Worm (Caenorhabditis elegans) whole organism, young adult: ENCODE results near the gene gpdh-2.
A peak's percentile ranks its signal among the peaks of the same experiment; 100 is the strongest.

Experiments used
- B0019.2 ChIP-seq: fragments of 200-800 bp; sonication (Bioruptor generic); conservative IDR thresholded peaks from 2 replicates; pipeline ENCODE4 v1.3.6; 2022; ENCODE audit warnings: missing genetic modification reagents, missing genetic modification characterization, missing compliant biosample characterization
- B0035.1 ChIP-seq: sonication (generic microtip); optimal IDR thresholded peaks from 2 replicates; lab custom pipeline; 2016; ENCODE audit warnings: missing genetic modification characterization, mild to moderate bottlenecking, missing compliant biosample characterization, missing genotype, missing genetic modification reagents
- B0336.3 ChIP-seq: fragments of 200-800 bp; sonication (Bioruptor generic); IDR thresholded peaks from 2 replicates; pipeline ENCODE4 v1.3.6; 2022; ENCODE audit warnings: missing genetic modification characterization, missing compliant biosample characterization
- C17E4.6 ChIP-seq: fragments of 200-800 bp; sonication (Bioruptor generic); IDR thresholded peaks from 2 replicates; pipeline ENCODE4 v1.3.6; 2022; ENCODE audit warnings: missing genetic modification reagents, missing genetic modification characterization, missing compliant biosample characterization
- K11D2.4 ChIP-seq: fragments of 200-800 bp; sonication (Bioruptor generic); IDR thresholded peaks from 2 replicates; pipeline ENCODE4 v1.3.6; 2022; ENCODE audit warnings: missing genetic modification reagents, missing genetic modification characterization, missing compliant biosample characterization
- K12H6.12 ChIP-seq: fragments of 200-800 bp; sonication (Bioruptor generic); optimal IDR thresholded peaks from 2 replicates; lab custom pipeline; 2018; ENCODE audit warnings: mild to moderate bottlenecking, missing genetic modification characterization, missing compliant biosample characterization
- T07F8.4 ChIP-seq: sonication (generic microtip); optimal IDR thresholded peaks from 2 replicates; lab custom pipeline; 2016; ENCODE audit warnings: mild to moderate bottlenecking, missing genetic modification characterization, moderate library complexity, missing compliant biosample characterization
- ama-1 ChIP-seq, 3 experiments: fragments of 150-350 bp in 1 of 3; sonication (generic microtip) in 2 of 3; optimal IDR thresholded peaks; 2 replicates each; lab custom pipeline; 2014 to 2018; ENCODE audit warnings: missing biosample characterization in 2 of 3, missing genetic modification characterization in 2 of 3, missing genetic modification reagents in 2 of 3
- bed-1 ChIP-seq: fragments of 200-800 bp; sonication (Bioruptor generic); IDR thresholded peaks from 2 replicates; pipeline ENCODE4 v1.3.6; 2022; ENCODE audit warnings: missing genetic modification reagents, missing genetic modification characterization, missing compliant biosample characterization
- cebp-1 ChIP-seq, 2 experiments: fragments of 200-800 bp in 1 of 2; sonication (Bioruptor generic) in 1 of 2; sonication (generic microtip) in 1 of 2; IDR thresholded peaks in 1 of 2; optimal IDR thresholded peaks in 1 of 2; 2 replicates each; pipeline versions ENCODE4 v1.3.6 to Lab custom; 2017 to 2022; ENCODE audit warnings: missing compliant biosample characterization in 2 of 2, missing genetic modification characterization in 2 of 2, mild to moderate bottlenecking in 1 of 2, missing genetic modification reagents in 1 of 2, moderate library complexity in 1 of 2
- cebp-2 ChIP-seq: fragments of 200-800 bp; sonication (Bioruptor generic); IDR thresholded peaks from 2 replicates; pipeline ENCODE4 v1.3.6; 2022; ENCODE audit warnings: missing genetic modification characterization, missing compliant biosample characterization
- ceh-100 ChIP-seq: fragments of 200-800 bp; sonication (Bioruptor generic); IDR thresholded peaks from 2 replicates; pipeline ENCODE4 v1.3.6; 2022; ENCODE audit warnings: missing genetic modification reagents, missing genetic modification characterization, missing compliant biosample characterization
- ceh-91 ChIP-seq: fragments of 200-800 bp; sonication (Bioruptor generic); IDR thresholded peaks from 2 replicates; pipeline ENCODE4 v1.3.6; 2022; ENCODE audit warnings: missing genetic modification reagents, missing genetic modification characterization, missing compliant biosample characterization
- chd-7 ChIP-seq: sonication (generic microtip); optimal IDR thresholded peaks from 2 replicates; lab custom pipeline; 2016; ENCODE audit warnings: mild to moderate bottlenecking, missing genetic modification characterization, moderate library complexity, missing compliant biosample characterization
- egl-44 ChIP-seq: fragments of 200-800 bp; sonication (Bioruptor generic); IDR thresholded peaks from 2 replicates; pipeline ENCODE4 v1.3.6; 2022; ENCODE audit warnings: missing genetic modification reagents, missing genetic modification characterization, missing compliant biosample characterization
- ekl-4 ChIP-seq: fragments of 200-800 bp; sonication (Bioruptor generic); IDR thresholded peaks from 2 replicates; pipeline ENCODE4 v1.3.6; 2022; ENCODE audit warnings: missing genetic modification reagents, missing genetic modification characterization, missing compliant biosample characterization
- ets-4 ChIP-seq: fragments of 200-800 bp; sonication (Bioruptor generic); optimal IDR thresholded peaks from 2 replicates; lab custom pipeline; 2018; ENCODE audit warnings: mild to moderate bottlenecking, missing genetic modification characterization, missing compliant biosample characterization
- gei-17 ChIP-seq: fragments of 200-800 bp; sonication (Bioruptor generic); optimal IDR thresholded peaks from 2 replicates; lab custom pipeline; 2018; ENCODE audit warnings: mild to moderate bottlenecking, missing genetic modification characterization, missing compliant biosample characterization
- hlh-26 ChIP-seq: fragments of 200-800 bp; sonication (Bioruptor generic); conservative IDR thresholded peaks from 2 replicates; pipeline ENCODE4 v1.3.6; 2022; ENCODE audit warnings: missing genetic modification reagents, missing genetic modification characterization, missing compliant biosample characterization
- hmg-1.2 ChIP-seq: fragments of 200-800 bp; sonication (Bioruptor generic); IDR thresholded peaks from 2 replicates; pipeline ENCODE4 v1.3.6; 2022; ENCODE audit warnings: missing genetic modification reagents, missing genetic modification characterization, missing compliant biosample characterization
- lag-1 ChIP-seq: fragments of 200-800 bp; sonication (Bioruptor generic); IDR thresholded peaks from 2 replicates; pipeline ENCODE4 v1.3.6; 2022; ENCODE audit warnings: missing genetic modification reagents, missing genetic modification characterization, missing compliant biosample characterization
- lir-1 ChIP-seq: fragments of 200-800 bp; sonication (Bioruptor generic); conservative IDR thresholded peaks from 2 replicates; pipeline ENCODE4 v1.3.6; 2022; ENCODE audit warnings: missing genetic modification reagents, missing genetic modification characterization, missing compliant biosample characterization
- lsy-27 ChIP-seq: sonication (generic microtip); optimal IDR thresholded peaks from 2 replicates; lab custom pipeline; 2017; ENCODE audit warnings: missing genetic modification characterization, mild to moderate bottlenecking, missing compliant biosample characterization, antibody characterized with exemption, missing genotype, borderline replicate concordance; ENCODE audit not compliant: insufficient read depth
- madf-3 ChIP-seq: fragments of 200-800 bp; sonication (Bioruptor generic); IDR thresholded peaks from 2 replicates; pipeline ENCODE4 v1.3.6; 2022; ENCODE audit warnings: missing genetic modification reagents, missing genetic modification characterization, missing compliant biosample characterization
- madf-6 ChIP-seq: fragments of 200-800 bp; sonication (Bioruptor generic); IDR thresholded peaks from 2 replicates; pipeline ENCODE4 v1.3.6; 2022; ENCODE audit warnings: missing genetic modification reagents, missing genetic modification characterization, missing compliant biosample characterization
- mcd-1 ChIP-seq: fragments of 200-800 bp; sonication (Bioruptor generic); IDR thresholded peaks from 2 replicates; pipeline ENCODE4 v1.3.6; 2022; ENCODE audit warnings: missing genetic modification reagents, missing genetic modification characterization, missing compliant biosample characterization
- nfya-1 ChIP-seq: sonication (generic microtip); optimal IDR thresholded peaks from 2 replicates; lab custom pipeline; 2017; ENCODE audit warnings: antibody characterized with exemption, missing compliant biosample characterization, missing genetic modification characterization, borderline replicate concordance; ENCODE audit not compliant: insufficient read depth
- nhr-27 ChIP-seq: fragments of 200-800 bp; sonication (Bioruptor generic); optimal IDR thresholded peaks from 2 replicates; lab custom pipeline; 2018; ENCODE audit warnings: mild to moderate bottlenecking, missing genetic modification characterization, moderate library complexity, missing compliant biosample characterization
- nhr-80 ChIP-seq: sonication (generic microtip); optimal IDR thresholded peaks from 2 replicates; lab custom pipeline; 2016; ENCODE audit warnings: missing genetic modification characterization, missing compliant biosample characterization
- nhr-90 ChIP-seq: sonication (generic microtip); optimal IDR thresholded peaks from 2 replicates; lab custom pipeline; 2016; ENCODE audit warnings: missing genotype, mild to moderate bottlenecking, missing genetic modification characterization, missing compliant biosample characterization
- sea-2 ChIP-seq: fragments of 200-800 bp; sonication (Bioruptor generic); IDR thresholded peaks from 2 replicates; pipeline ENCODE4 v1.3.6; 2022; ENCODE audit warnings: missing genetic modification characterization, missing compliant biosample characterization
- snpc-3.4 ChIP-seq: sonication (generic microtip); optimal IDR thresholded peaks from 2 replicates; lab custom pipeline; 2017; ENCODE audit warnings: missing genetic modification characterization, mild to moderate bottlenecking, missing compliant biosample characterization, antibody characterized with exemption, moderate library complexity, missing genotype, missing genetic modification reagents
- somi-1 ChIP-seq: fragments of 200-800 bp; sonication (Bioruptor generic); optimal IDR thresholded peaks from 2 replicates; lab custom pipeline; 2018; ENCODE audit warnings: mild to moderate bottlenecking, missing genetic modification characterization, missing compliant biosample characterization
- tbp1 ChIP-seq: fragments of 200-800 bp; sonication (Bioruptor generic); optimal IDR thresholded peaks from 2 replicates; lab custom pipeline; 2018; ENCODE audit warnings: mild to moderate bottlenecking, missing genetic modification characterization, missing compliant biosample characterization
- unc-62 ChIP-seq: fragments of 150-350 bp; optimal IDR thresholded peaks from 2 replicates; lab custom pipeline; 2014; ENCODE audit warnings: missing biosample characterization, missing genetic modification reagents, missing genetic modification characterization
- zfh-2 ChIP-seq: fragments of 200-800 bp; sonication (Bioruptor generic); conservative IDR thresholded peaks from 2 replicates; pipeline ENCODE4 v1.3.6; 2022; ENCODE audit warnings: missing genetic modification reagents, missing genetic modification characterization, missing compliant biosample characterization
- ztf-18 ChIP-seq: sonication (generic microtip); optimal IDR thresholded peaks from 2 replicates; lab custom pipeline; 2016; ENCODE audit warnings: missing genotype, mild to moderate bottlenecking, missing genetic modification characterization, missing compliant biosample characterization

The gpdh-2 gene

DNA sequence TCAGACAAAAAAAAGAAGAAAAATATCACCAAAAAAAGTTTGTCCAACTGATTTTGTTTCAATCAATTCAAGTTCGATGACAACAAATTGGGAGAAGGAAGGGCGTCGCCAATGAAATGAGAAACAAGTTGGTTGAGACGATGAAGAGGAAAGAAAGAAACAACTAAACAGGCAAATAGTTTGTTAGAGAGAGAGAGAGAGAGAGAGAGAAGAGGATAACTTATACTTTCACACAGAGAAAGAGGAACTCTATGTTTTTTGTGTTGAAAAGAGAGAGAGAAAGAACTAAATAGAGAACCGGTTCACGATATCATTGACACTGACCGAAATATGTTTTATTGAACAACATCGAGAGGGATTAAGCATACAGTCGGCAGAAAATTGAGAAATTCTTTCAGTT, 48.6 kb upstream of the gpdh-2 start:
- no peak for TF ChIP-seq lsy-27 (tag; lab: Kevin White, UChicago)
- TF ChIP-seq chd-7 (tag; lab: Kevin White, UChicago): no peak
- no peak for TF ChIP-seq zfh-2 (GFP tag; lab: Robert Waterston, UW)
- no peak for TF ChIP-seq ceh-91 (GFP tag; lab: Robert Waterston, UW)
- TF ChIP-seq nhr-90 (tag; lab: Kevin White, UChicago): no peak
- no peak for TF ChIP-seq K11D2.4 (GFP tag; lab: Robert Waterston, UW)
- no peak for TF ChIP-seq ama-1 (optimal IDR thresholded peaks at IDR 0.05; lab: Kevin White, UChicago)
- TF ChIP-seq ama-1 (GFP tag; optimal IDR thresholded peaks at IDR 0.05; lab: Kevin White, UChicago): no peak
- TF ChIP-seq hlh-26 (GFP tag; lab: Robert Waterston, UW): no peak
- no peak for TF ChIP-seq mcd-1
- TF ChIP-seq nhr-80 (tag; lab: Kevin White, UChicago): no peak
- no peak for TF ChIP-seq snpc-3.4 (tag; lab: Kevin White, UChicago)
- no peak for TF ChIP-seq madf-6 (GFP tag; lab: Robert Waterston, UW)
- no peak for TF ChIP-seq lag-1
- TF ChIP-seq sea-2: no peak

DNA sequence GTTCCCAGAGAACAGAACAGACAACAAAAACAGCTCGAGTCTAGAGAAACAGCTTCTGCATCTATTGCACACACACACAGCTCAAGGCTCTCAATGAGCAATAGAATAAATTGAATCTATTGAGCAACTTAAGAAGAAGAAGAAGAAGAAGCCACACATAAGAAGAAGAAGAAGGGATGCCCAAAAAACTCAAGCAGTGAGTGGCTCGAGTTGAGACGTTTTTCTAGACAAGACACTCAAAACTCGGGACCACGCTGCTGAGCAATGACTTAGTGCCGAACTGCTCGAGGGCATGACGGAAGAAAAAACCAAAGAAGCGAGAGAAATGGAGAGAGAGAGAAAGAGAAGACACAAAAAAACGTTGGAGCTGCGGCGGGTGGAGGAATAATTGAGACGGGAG, 46.3 kb upstream of the gpdh-2 start:
- no peak for TF ChIP-seq ets-4 (GFP tag; lab: Kevin White, UChicago)
- TF ChIP-seq zfh-2 (GFP tag; lab: Robert Waterston, UW): peak; percentile 80
- no peak for TF ChIP-seq ekl-4 (GFP tag; lab: Robert Waterston, UW)
- peak; percentile 0 for TF ChIP-seq somi-1 (GFP tag; lab: Kevin White, UChicago)
- TF ChIP-seq cebp-2 (GFP tag; lab: Robert Waterston, UW): no peak
- no peak for TF ChIP-seq C17E4.6 (GFP tag; lab: Robert Waterston, UW)
- no peak for TF ChIP-seq cebp-1 (GFP tag; IDR thresholded peaks at IDR 0.05; lab: Robert Waterston, UW)
- peak; percentile 30 for TF ChIP-seq cebp-1 (tag; optimal IDR thresholded peaks at IDR 0.05; lab: Kevin White, UChicago)
- no peak for TF ChIP-seq madf-3 (GFP tag; lab: Robert Waterston, UW)
- TF ChIP-seq egl-44 (GFP tag; lab: Robert Waterston, UW): no peak
- peak; percentile 19 for TF ChIP-seq nhr-80 (tag; lab: Kevin White, UChicago)
- no peak for TF ChIP-seq ztf-18 (tag; lab: Kevin White, UChicago)
- peak; percentile 34 for TF ChIP-seq K12H6.12 (tag; lab: Kevin White, UChicago)
- TF ChIP-seq gei-17 (GFP tag; lab: Kevin White, UChicago): no peak
- TF ChIP-seq tbp1 (GFP tag; lab: Kevin White, UChicago): no peak
- no peak for TF ChIP-seq bed-1 (GFP tag; lab: Robert Waterston, UW)
- no peak for TF ChIP-seq B0336.3

DNA sequence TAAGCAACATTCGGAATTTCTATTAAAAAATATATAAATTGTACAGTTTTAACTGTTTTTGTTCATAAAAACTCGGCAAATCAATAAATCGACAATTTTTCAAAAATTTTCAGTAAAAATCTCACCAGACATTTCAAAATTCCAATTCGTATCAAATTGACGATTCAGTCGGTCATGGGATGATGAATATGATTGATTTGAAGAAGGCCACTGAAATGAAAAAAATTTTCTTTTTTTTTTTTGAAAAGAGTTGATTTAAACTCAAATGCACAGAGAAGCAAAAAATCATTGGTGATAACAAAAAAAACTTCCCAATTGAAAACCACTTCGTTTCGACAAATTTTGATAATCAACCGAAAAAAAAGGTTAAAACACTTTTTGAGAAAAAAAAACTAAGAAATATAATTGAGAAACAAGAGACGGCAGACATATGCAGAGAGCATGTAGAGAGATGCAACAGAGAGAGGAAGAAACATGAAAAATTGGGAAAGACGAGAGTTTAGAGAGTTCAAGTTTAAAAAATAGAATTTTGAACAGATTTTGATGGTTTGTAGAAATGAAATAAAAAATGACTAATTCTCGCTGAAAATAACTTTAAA, 44.8 kb upstream of the gpdh-2 start:
- TF ChIP-seq cebp-1 (GFP tag; IDR thresholded peaks at IDR 0.05; lab: Robert Waterston, UW) (no peak), cebp-1 (tag; optimal IDR thresholded peaks at IDR 0.05; lab: Kevin White, UChicago) (peak; percentile 29), ceh-100 (GFP tag; lab: Robert Waterston, UW) (no peak), nhr-90 (tag; lab: Kevin White, UChicago) (no peak), B0019.2 (GFP tag; lab: Robert Waterston, UW) (no peak), ceh-91 (GFP tag; lab: Robert Waterston, UW) (no peak), K11D2.4 (GFP tag; lab: Robert Waterston, UW) (no peak), nhr-80 (tag; lab: Kevin White, UChicago) (peak; percentile 85), hmg-1.2 (GFP tag; lab: Robert Waterston, UW) (peak; percentile 80), lir-1 (GFP tag; lab: Robert Waterston, UW) (no peak), nfya-1 (tag; lab: Kevin White, UChicago) (no peak), B0035.1 (no peak), sea-2 (no peak), egl-44 (GFP tag; lab: Robert Waterston, UW) (no peak), unc-62 (GFP tag; lab: Kevin White, UChicago) (no peak), T07F8.4 (tag; lab: Kevin White, UChicago) (no peak), nhr-27 (tag; lab: Kevin White, UChicago) (no peak)
- TF ChIP-seq, all 124 proteins: peak for 3
